Fruit fly (Drosophila melanogaster) S2 (cell line): Measurements from ENCODE around the gene CG33080.

Source experiments
- CG8478 ChIP-seq: fragments of >200 bp; optimal IDR thresholded peaks from 2 replicates; lab custom pipeline; 2018
- CTCF ChIP-seq, 2 experiments: fragments of >200 bp; optimal IDR thresholded peaks; 2 replicates each; lab custom pipeline; 2018

- TF ChIP-seq CTCF (optimal IDR thresholded peaks at IDR 0.05; lab: Kevin White, UChicago) = no peak
- no peak for TF ChIP-seq CG8478 (lab: Kevin White, UChicago)
These were observed 34.6 kb downstream of the CG33080 start, which contains the start of gene CG42449 for dm6 chrX:5682940-5683339.
